Fruit fly (Drosophila melanogaster) whole organism, embryonic: ENCODE data around the gene ND-13A.

Experiments
- Atf3 ChIP-seq: fragments of 200-800 bp; sonication (Bioruptor generic); optimal IDR thresholded peaks from 3 replicates; lab custom pipeline; 2016; ENCODE audit warnings: missing biosample characterization, missing genetic modification characterization
- CG10267 ChIP-seq: fragments of 200-800 bp; sonication (Bioruptor generic); optimal IDR thresholded peaks from 2 replicates; lab custom pipeline; 2018; ENCODE audit warnings: missing biosample characterization, mild to moderate bottlenecking, missing genetic modification characterization, moderate library complexity
- CG11504 ChIP-seq: fragments of 200-800 bp; sonication (Bioruptor generic); optimal IDR thresholded peaks from 3 replicates; lab custom pipeline; 2019; ENCODE audit warnings: missing biosample characterization, mild to moderate bottlenecking, missing genetic modification characterization, moderate library complexity
- CG11695 ChIP-seq: fragments of 200-800 bp; sonication (Bioruptor generic); IDR thresholded peaks from 3 replicates; pipeline ENCODE4 v1.3.6; 2022; ENCODE audit warnings: missing biosample characterization, missing genetic modification characterization
- CG12236 ChIP-seq: fragments of 200-800 bp; sonication (Bioruptor generic); optimal IDR thresholded peaks from 2 replicates; lab custom pipeline; 2016; ENCODE audit warnings: missing biosample characterization, missing genetic modification characterization
- CG13296 ChIP-seq: fragments of 200-800 bp; sonication (Bioruptor generic); optimal IDR thresholded peaks from 3 replicates; lab custom pipeline; 2018; ENCODE audit warnings: missing biosample characterization, mild to moderate bottlenecking, missing genetic modification characterization
- CG15073 ChIP-seq: fragments of 200-800 bp; sonication (Bioruptor generic); optimal IDR thresholded peaks from 2 replicates; lab custom pipeline; 2016; ENCODE audit warnings: missing biosample characterization, missing genetic modification characterization
- CG2199 ChIP-seq: fragments of 200-800 bp; sonication (Bioruptor generic); IDR thresholded peaks from 3 replicates; pipeline ENCODE4 v1.3.6; 2022; ENCODE audit warnings: missing biosample characterization, missing genetic modification characterization
- CG30403 ChIP-seq: fragments of 200-800 bp; sonication (Bioruptor generic); optimal IDR thresholded peaks from 3 replicates; lab custom pipeline; 2016; ENCODE audit warnings: missing biosample characterization, missing genetic modification characterization
- CG32532 ChIP-seq: fragments of 200-800 bp; sonication (Bioruptor generic); IDR thresholded peaks from 2 replicates; pipeline ENCODE4 v1.3.6; 2022; ENCODE audit warnings: missing biosample characterization, missing genetic modification characterization
- CG34376 ChIP-seq: fragments of 200-800 bp; sonication (Bioruptor generic); optimal IDR thresholded peaks from 2 replicates; lab custom pipeline; 2018; ENCODE audit warnings: missing biosample characterization, mild to moderate bottlenecking, missing genetic modification characterization
- CG3838 ChIP-seq: fragments of 200-800 bp; sonication (Bioruptor generic); optimal IDR thresholded peaks from 3 replicates; lab custom pipeline; 2016; ENCODE audit warnings: missing biosample characterization, missing genetic modification characterization
- CG3847 ChIP-seq: fragments of 200-800 bp; sonication (Bioruptor generic); IDR thresholded peaks from 2 replicates; pipeline ENCODE4 v1.3.6; 2022; ENCODE audit warnings: missing biosample characterization, missing genetic modification characterization
- CG4404 ChIP-seq: fragments of 200-800 bp; sonication (Bioruptor generic); IDR thresholded peaks from 2 replicates; pipeline ENCODE4 v1.3.6; 2022; ENCODE audit warnings: missing biosample characterization, missing genetic modification characterization
- CG6254 ChIP-seq: fragments of 200-800 bp; sonication (Bioruptor generic); optimal IDR thresholded peaks from 3 replicates; lab custom pipeline; 2017; ENCODE audit warnings: mild to moderate bottlenecking, missing biosample characterization, missing genetic modification reagents, missing genetic modification characterization
- CG6813 ChIP-seq: fragments of 200-800 bp; sonication (Bioruptor generic); optimal IDR thresholded peaks from 2 replicates; lab custom pipeline; 2017; ENCODE audit warnings: missing biosample characterization, missing genetic modification characterization, mild to moderate bottlenecking, moderate library complexity, missing genetic modification reagents
- CG7786 ChIP-seq: fragments of 200-800 bp; sonication (Bioruptor generic); optimal IDR thresholded peaks from 2 replicates; lab custom pipeline; 2016; ENCODE audit warnings: missing biosample characterization, missing genetic modification characterization
- CG7928 ChIP-seq: fragments of 200-800 bp; sonication (Bioruptor generic); optimal IDR thresholded peaks from 2 replicates; lab custom pipeline; 2017; ENCODE audit warnings: missing biosample characterization, mild to moderate bottlenecking, missing genetic modification characterization
- CG8388 ChIP-seq: fragments of 200-800 bp; sonication (Bioruptor generic); optimal IDR thresholded peaks from 2 replicates; lab custom pipeline; 2019; ENCODE audit warnings: missing biosample characterization, mild to moderate bottlenecking, missing genetic modification characterization, moderate library complexity
- CG9609 ChIP-seq: fragments of 200-800 bp; sonication (Bioruptor generic); optimal IDR thresholded peaks from 3 replicates; lab custom pipeline; 2016; ENCODE audit warnings: missing biosample characterization, missing genetic modification characterization
- CG9817 ChIP-seq: fragments of 200-800 bp; sonication (Bioruptor generic); optimal IDR thresholded peaks from 2 replicates; lab custom pipeline; 2018; ENCODE audit warnings: missing biosample characterization, mild to moderate bottlenecking, missing genetic modification characterization, moderate library complexity
- CTCF ChIP-seq: fragments of 200-800 bp; sonication (Bioruptor generic); optimal IDR thresholded peaks from 2 replicates; lab custom pipeline; 2017; ENCODE audit warnings: missing biosample characterization, mild to moderate bottlenecking, missing genetic modification characterization, moderate library complexity
- D19B ChIP-seq: fragments of 200-800 bp; sonication (Bioruptor generic); optimal IDR thresholded peaks from 2 replicates; lab custom pipeline; 2017; ENCODE audit warnings: missing biosample characterization, mild to moderate bottlenecking, missing genetic modification characterization
- Dek ChIP-seq: fragments of 200-800 bp; sonication (Bioruptor generic); optimal IDR thresholded peaks from 3 replicates; lab custom pipeline; 2019; ENCODE audit warnings: missing biosample characterization, mild to moderate bottlenecking, missing genetic modification characterization, moderate library complexity
- Dip3 ChIP-seq: fragments of 200-800 bp; sonication (Bioruptor generic); optimal IDR thresholded peaks from 3 replicates; lab custom pipeline; 2016; ENCODE audit warnings: missing biosample characterization, missing genetic modification characterization
- Elba2 ChIP-seq: fragments of 200-800 bp; sonication (Bioruptor generic); optimal IDR thresholded peaks from 3 replicates; lab custom pipeline; 2016; ENCODE audit warnings: missing biosample characterization, missing genetic modification characterization
- H2.0 ChIP-seq: fragments of 200-800 bp; sonication (Bioruptor generic); IDR thresholded peaks from 2 replicates; pipeline ENCODE4 v1.3.6; 2022; ENCODE audit warnings: missing biosample characterization, missing genetic modification characterization
- HLHmδ ChIP-seq: fragments of 200-800 bp; sonication (Bioruptor generic); optimal IDR thresholded peaks from 2 replicates; lab custom pipeline; 2018; ENCODE audit warnings: missing biosample characterization, mild to moderate bottlenecking, missing genetic modification characterization, moderate library complexity
- HmgZ ChIP-seq: fragments of 200-800 bp; sonication (Bioruptor generic); optimal IDR thresholded peaks from 2 replicates; lab custom pipeline; 2018; ENCODE audit warnings: missing biosample characterization, mild to moderate bottlenecking, missing genetic modification characterization
- Med ChIP-seq: fragments of 200-800 bp; sonication (Bioruptor generic); peaks from one replicate; lab custom pipeline; 2016; ENCODE audit warnings: missing biosample characterization, missing genetic modification characterization, mild to moderate bottlenecking, inconsistent platforms, moderate library complexity
- NFAT ChIP-seq: fragments of 200-800 bp; sonication (Bioruptor generic); IDR thresholded peaks from 2 replicates; pipeline ENCODE4 v1.3.6; 2022; ENCODE audit warnings: missing biosample characterization, missing genetic modification characterization
- Ptx1 ChIP-seq: fragments of 200-800 bp; sonication (Bioruptor generic); IDR thresholded peaks from 2 replicates; pipeline ENCODE4 v1.3.6; 2022; ENCODE audit warnings: missing biosample characterization, missing genetic modification characterization
- Xrp1 ChIP-seq: fragments of 200-800 bp; sonication (Bioruptor generic); IDR thresholded peaks from 2 replicates; pipeline ENCODE4 v1.3.6; 2022; ENCODE audit warnings: missing biosample characterization, missing genetic modification characterization
- ac ChIP-seq: fragments of 200-800 bp; sonication (Bioruptor generic); optimal IDR thresholded peaks from 3 replicates; lab custom pipeline; 2017; ENCODE audit warnings: missing biosample characterization, mild to moderate bottlenecking, missing genetic modification characterization
- en ChIP-seq: fragments of 200-800 bp; sonication (Bioruptor generic); optimal IDR thresholded peaks from 2 replicates; lab custom pipeline; 2016; ENCODE audit warnings: missing biosample characterization, missing genetic modification characterization
- esg ChIP-seq: fragments of 200-800 bp; sonication (Bioruptor generic); conservative IDR thresholded peaks from 2 replicates; pipeline ENCODE4 v1.3.6; 2022; ENCODE audit warnings: missing biosample characterization, missing genetic modification characterization
- eyg ChIP-seq: fragments of 200-800 bp; sonication (Bioruptor generic); optimal IDR thresholded peaks from 3 replicates; lab custom pipeline; 2016; ENCODE audit warnings: missing biosample characterization, missing genetic modification characterization
- ham ChIP-seq: fragments of 200-800 bp; sonication (Bioruptor generic); IDR thresholded peaks from 2 replicates; pipeline ENCODE4 v1.3.6; 2022; ENCODE audit warnings: missing biosample characterization, missing genetic modification characterization
- hbn ChIP-seq: fragments of 200-800 bp; sonication (Bioruptor generic); IDR thresholded peaks from 2 replicates; pipeline ENCODE4 v1.3.6; 2022; ENCODE audit warnings: missing biosample characterization, missing genetic modification characterization; ENCODE audit not compliant: partially characterized antibody
- insv ChIP-seq, 2 experiments: fragments of 200-800 bp; sonication (Bioruptor generic); optimal IDR thresholded peaks; 3 replicates each; lab custom pipeline; 2016 to 2018; ENCODE audit warnings: missing biosample characterization in 2 of 2, missing genetic modification characterization in 2 of 2
- onecut ChIP-seq: fragments of 200-800 bp; sonication (Bioruptor generic); IDR thresholded peaks from 2 replicates; pipeline ENCODE4 v1.3.6; 2022; ENCODE audit warnings: missing biosample characterization, missing genetic modification characterization
- pita ChIP-seq: fragments of 200-800 bp; sonication (Bioruptor generic); optimal IDR thresholded peaks from 2 replicates; lab custom pipeline; 2017; ENCODE audit warnings: missing biosample characterization, mild to moderate bottlenecking, missing genetic modification characterization
- psq ChIP-seq: fragments of 200-800 bp; sonication (Bioruptor generic); optimal IDR thresholded peaks from 2 replicates; lab custom pipeline; 2017; ENCODE audit warnings: missing biosample characterization, missing genetic modification characterization
- ro ChIP-seq: fragments of 200-800 bp; sonication (Bioruptor generic); IDR thresholded peaks from 2 replicates; pipeline ENCODE4 v1.3.6; 2022; ENCODE audit warnings: missing biosample characterization, missing genetic modification characterization
- row ChIP-seq: fragments of 200-800 bp; sonication (Bioruptor generic); IDR thresholded peaks from 3 replicates; pipeline ENCODE4 v1.3.6; 2022; ENCODE audit warnings: missing biosample characterization, missing genetic modification characterization
- sens ChIP-seq: fragments of 200-800 bp; sonication (Bioruptor generic); peaks from one replicate; lab custom pipeline; 2016; ENCODE audit warnings: missing biosample characterization, missing genetic modification characterization
- slbo ChIP-seq: fragments of 200-800 bp; sonication (Bioruptor generic); IDR thresholded peaks from 2 replicates; pipeline ENCODE4 v1.3.6; 2022; ENCODE audit warnings: missing biosample characterization, missing genetic modification characterization
- z ChIP-seq: fragments of 200-800 bp; sonication (Bioruptor generic); IDR thresholded peaks from 3 replicates; pipeline ENCODE4 v1.3.6; 2022; ENCODE audit warnings: missing biosample characterization, missing genetic modification characterization
- zf30C ChIP-seq: fragments of 200-800 bp; sonication (Bioruptor generic); optimal IDR thresholded peaks from 3 replicates; lab custom pipeline; 2018; ENCODE audit warnings: missing biosample characterization, mild to moderate bottlenecking, missing genetic modification characterization

The ND-13A gene

DNA sequence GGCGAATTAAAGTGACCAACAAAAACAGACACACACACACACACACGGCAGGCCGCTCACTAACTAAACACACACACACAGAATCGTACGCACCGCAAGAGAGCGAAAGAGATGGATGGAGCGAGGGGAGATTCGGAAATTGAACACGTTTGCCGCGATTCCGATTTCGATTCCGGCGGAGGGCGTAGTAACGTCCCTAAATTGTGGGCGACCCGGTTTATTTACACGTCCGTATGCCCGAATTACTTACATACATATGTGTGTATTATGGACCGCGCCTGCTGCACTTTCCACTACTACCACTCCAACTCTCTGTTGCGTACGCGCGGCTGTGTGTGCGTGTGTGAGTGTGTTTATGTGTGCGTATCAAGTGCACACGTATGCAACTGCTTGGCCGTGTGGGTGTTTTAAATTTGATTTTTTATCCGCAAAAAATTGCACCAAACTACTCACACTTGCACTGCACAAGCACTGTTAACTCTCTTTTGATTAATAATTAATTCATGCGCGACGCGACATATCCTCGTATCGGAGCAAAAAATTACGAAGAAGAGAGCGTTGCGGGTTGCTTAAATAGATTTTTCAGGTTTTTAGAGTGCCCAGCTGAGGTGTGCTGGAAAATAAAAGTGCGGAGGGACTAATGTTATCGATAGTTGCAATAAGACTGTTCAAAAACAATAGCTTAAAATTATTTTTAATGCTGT is 6.9 kb downstream of the ND-13A start, which contains the start of gene Pgant5 (continued):
- TF ChIP-seq CG4404 (no peak), CG9817 (tag; lab: Kevin White, UChicago) (no peak)

DNA sequence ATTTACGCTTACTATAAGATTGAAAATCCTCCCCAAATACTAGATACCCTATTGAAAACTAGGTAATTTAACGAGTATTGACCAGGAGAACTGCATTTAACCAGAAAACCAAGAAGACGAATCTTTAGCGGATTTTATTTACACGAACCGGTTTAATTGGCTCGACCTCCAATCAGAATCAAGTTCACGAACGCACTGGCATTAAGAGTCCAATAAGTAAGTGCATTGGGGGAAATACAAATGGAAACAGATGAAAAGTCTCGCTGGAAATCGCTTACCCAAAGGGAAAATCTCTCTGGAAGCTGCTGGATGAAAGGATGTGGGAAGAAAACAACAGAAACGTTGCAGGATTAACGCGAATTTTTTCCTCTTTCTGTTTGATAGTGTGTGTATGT is 7.5 kb downstream of the ND-13A start:
- TF ChIP-seq CG10267 (tag; lab: Kevin White, UChicago) (no peak), CG6254 (GFP tag; lab: Kevin White, UChicago) (no peak), hbn (no peak), HLHmδ (no peak), ham (no peak), insv (GFP tag; optimal IDR thresholded peaks at IDR 0.05; lab: Kevin White, UChicago) (peak; percentile 72 to 95), CG11504 (tag; lab: Kevin White, UChicago) (no peak), sens (GFP tag; lab: Kevin White, UChicago) (peak; percentile 1), Elba2 (GFP tag; lab: Kevin White, UChicago) (peak; percentile 60), HmgZ (tag; lab: Kevin White, UChicago) (no peak), CTCF (GFP tag; lab: Kevin White, UChicago) (no peak), onecut (no peak), eyg (GFP tag; lab: Kevin White, UChicago) (no peak), CG7786 (no peak), CG3847 (GFP tag; lab: Robert Waterston, UW) (no peak)

DNA sequence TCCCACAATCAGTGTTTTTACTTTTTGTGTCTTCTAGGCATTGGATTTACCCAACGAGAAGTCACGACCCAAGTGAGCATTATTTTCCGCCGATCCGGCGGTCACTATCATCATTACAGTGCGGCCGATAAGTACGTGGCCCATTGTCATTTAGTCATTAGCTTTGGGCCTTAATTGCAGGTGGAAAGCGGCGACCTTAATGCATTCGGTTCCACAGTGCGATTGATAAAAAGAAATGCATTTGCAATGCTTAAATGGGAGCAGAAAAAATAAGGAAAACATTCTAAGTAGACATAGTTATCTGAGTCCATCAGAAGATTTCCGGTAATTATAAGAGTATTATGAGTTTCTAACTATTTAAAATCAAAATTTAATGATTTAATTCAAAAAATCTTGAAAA is 7.9 kb downstream of the ND-13A start:
- TF ChIP-seq ro (GFP tag; lab: Robert Waterston, UW), result no peak
- peak; percentile 26; the same call in 1 of the 3 replicates for TF ChIP-seq row (GFP tag; lab: Robert Waterston, UW)
- TF ChIP-seq CG12236 (GFP tag; lab: Kevin White, UChicago), result no peak
- no peak for TF ChIP-seq H2.0 (GFP tag; lab: Robert Waterston, UW)
- TF ChIP-seq CG13296 (GFP tag; lab: Kevin White, UChicago), result no peak
- TF ChIP-seq Dip3, result peak; percentile 19
- no peak for TF ChIP-seq CG3838 (GFP tag; lab: Kevin White, UChicago)
- peak; percentile 21; the same call in 1 of the 2 replicates for TF ChIP-seq Ptx1 (GFP tag; lab: Robert Waterston, UW)
- no peak for TF ChIP-seq ac (GFP tag; lab: Kevin White, UChicago)
- TF ChIP-seq D19B (GFP tag; lab: Kevin White, UChicago), result no peak
- no peak for TF ChIP-seq CG9609 (GFP tag; lab: Kevin White, UChicago)
- no peak for TF ChIP-seq Atf3 (GFP tag; lab: Kevin White, UChicago)
- no peak for TF ChIP-seq CG11504 (tag; lab: Kevin White, UChicago)
- no peak for TF ChIP-seq CG30403 (GFP tag; lab: Kevin White, UChicago)
- TF ChIP-seq z (GFP tag; lab: Robert Waterston, UW), result no peak
- no peak for TF ChIP-seq zf30C (GFP tag; lab: Kevin White, UChicago)
- peak; percentile 74 for TF ChIP-seq CG8388 (GFP tag; lab: Kevin White, UChicago)
- TF ChIP-seq CG11695, result 0 out of 3 replicates have a peak, but pooled peaks have one; percentile 31
- TF ChIP-seq Xrp1, result peak; percentile 37; the same call in 1 of the 2 replicates
- no peak for TF ChIP-seq onecut
- TF ChIP-seq esg (GFP tag; lab: Robert Waterston, UW), result no peak
- peak; percentile 32 for TF ChIP-seq CG32532 (GFP tag; lab: Robert Waterston, UW)
- no peak for TF ChIP-seq CG6813
- no peak for TF ChIP-seq psq (GFP tag; lab: Kevin White, UChicago)
- no peak for TF ChIP-seq HmgZ (tag; lab: Kevin White, UChicago)
- TF ChIP-seq en (GFP tag; lab: Kevin White, UChicago), result no peak
- peak; percentile 44; the same call in 1 of the 2 replicates for TF ChIP-seq NFAT
- peak; percentile 77 for TF ChIP-seq CG34376
- no peak for TF ChIP-seq CG15073 (GFP tag; lab: Kevin White, UChicago)
- TF ChIP-seq pita (GFP tag; lab: Kevin White, UChicago), result no peak
- peak; percentile 4 for TF ChIP-seq Dek
- peak; percentile 47; the same call in 1 of the 3 replicates for TF ChIP-seq CG2199 (GFP tag; lab: Robert Waterston, UW)
- peak; percentile 17; the same call in 1 of the 2 replicates for TF ChIP-seq slbo (GFP tag; lab: Robert Waterston, UW)
- no peak for TF ChIP-seq CG7928 (GFP tag; lab: Kevin White, UChicago)
- TF ChIP-seq Med, result no peak
